Fruit fly (Drosophila melanogaster) whole organism, embryonic: ENCODE measurements around the gene CG34281.

Experiments
- Dref ChIP-seq: fragments of 200-800 bp; sonication (Bioruptor generic); IDR thresholded peaks from 2 replicates; pipeline ENCODE4 v1.3.6; 2022; ENCODE audit warnings: missing biosample characterization, missing genetic modification characterization
- Six4 ChIP-seq: fragments of 200-800 bp; sonication (Bioruptor generic); optimal IDR thresholded peaks from 2 replicates; lab custom pipeline; 2016; ENCODE audit warnings: missing biosample characterization, missing genetic modification characterization
- cas ChIP-seq: fragments of 200-800 bp; sonication (Bioruptor generic); IDR thresholded peaks from 2 replicates; pipeline ENCODE4 v1.3.6; 2022; ENCODE audit warnings: missing biosample characterization, missing genetic modification characterization

- TF ChIP-seq Six4 (GFP tag; lab: Kevin White, UChicago) = no peak
- TF ChIP-seq Dref = no peak
- no peak for TF ChIP-seq cas (GFP tag; lab: Robert Waterston, UW)
These were observed 1.3 kb upstream of the CG34281 start, which contains the start of gene Edg91 for dm6 chr3R:17611411-17611810.
